Fruit fly (Drosophila melanogaster): ENCODE results near the gene CG34130.

Gene CG34130

DNA sequence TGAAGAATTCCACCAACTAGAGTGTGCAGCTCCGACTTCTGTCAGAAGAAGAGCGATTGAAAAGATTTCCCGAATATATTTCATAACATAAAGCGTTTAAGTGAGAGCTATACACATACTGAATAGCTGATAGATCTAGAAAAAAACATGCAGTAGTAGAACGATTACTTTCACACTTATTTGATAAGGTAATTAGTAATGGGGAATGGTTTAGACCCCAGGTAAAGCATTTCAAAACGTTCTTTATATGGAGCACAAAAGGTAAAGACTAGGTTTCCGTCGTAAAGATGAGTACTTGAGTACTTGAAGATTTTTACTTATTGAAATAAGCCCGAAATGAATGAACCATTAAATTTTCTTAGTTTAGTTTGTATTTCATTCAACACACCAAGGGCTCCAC, at the start of gene CG34130:
Gene CG34130, minus strand, starts transcription at position 101 of the 400 bp plus-strand sequence.
- no peak for TF ChIP-seq noc (tag; optimal IDR thresholded peaks at IDR 0.05)

- peak; percentile 4 for TF ChIP-seq noc (tag; optimal IDR thresholded peaks at IDR 0.05)
Measured at dm6 chr3R:26238945-26239344, 49.2 kb upstream of the CG34130 start.

- no peak for TF ChIP-seq noc (tag; optimal IDR thresholded peaks at IDR 0.05)
Measured at dm6 chr3R:26237496-26237895, 47.7 kb upstream of the CG34130 start.

dm6 chr3R:26235034-26235433, 45.3 kb upstream of the CG34130 start:
- TF ChIP-seq noc (tag; optimal IDR thresholded peaks at IDR 0.05), result peak; percentile 26

DNA sequence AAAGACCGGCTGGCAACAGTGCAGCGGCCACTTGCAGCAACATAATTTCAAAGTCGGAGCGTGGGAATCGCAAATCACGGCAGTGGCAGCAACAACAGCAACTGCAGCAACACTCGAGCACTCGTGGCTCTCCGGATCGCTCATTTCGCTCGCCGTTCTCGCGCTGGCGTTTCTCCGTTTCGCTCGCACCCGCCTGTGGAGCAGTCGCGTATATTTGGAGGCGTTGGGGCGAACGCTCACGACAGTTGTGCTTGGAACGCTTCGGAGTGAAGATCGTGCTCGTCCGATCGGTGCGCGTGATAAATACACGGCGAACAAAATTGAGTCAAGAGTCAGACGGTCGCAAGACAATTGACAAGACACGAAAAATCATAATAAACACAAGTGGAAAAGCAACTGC, 40.2 kb upstream of the CG34130 start, which contains the start of gene CG12290:
Gene CG12290, plus strand, starts transcription at position 233 of the 400 bp plus-strand sequence.
- peak; percentile 4 for TF ChIP-seq noc (tag; optimal IDR thresholded peaks at IDR 0.05)

- peak; percentile 72 for TF ChIP-seq noc (tag; optimal IDR thresholded peaks at IDR 0.05)
Measured at dm6 chr3R:26228026-26228635, 38.4 kb upstream of the CG34130 start.

- no peak for TF ChIP-seq noc (tag; optimal IDR thresholded peaks at IDR 0.05)
Measured at dm6 chr3R:26226506-26227277, 36.9 kb upstream of the CG34130 start.

- TF ChIP-seq noc (tag; optimal IDR thresholded peaks at IDR 0.05), result no peak
Measured at dm6 chr3R:26222123-26222651, 32.4 kb upstream of the CG34130 start.

DNA sequence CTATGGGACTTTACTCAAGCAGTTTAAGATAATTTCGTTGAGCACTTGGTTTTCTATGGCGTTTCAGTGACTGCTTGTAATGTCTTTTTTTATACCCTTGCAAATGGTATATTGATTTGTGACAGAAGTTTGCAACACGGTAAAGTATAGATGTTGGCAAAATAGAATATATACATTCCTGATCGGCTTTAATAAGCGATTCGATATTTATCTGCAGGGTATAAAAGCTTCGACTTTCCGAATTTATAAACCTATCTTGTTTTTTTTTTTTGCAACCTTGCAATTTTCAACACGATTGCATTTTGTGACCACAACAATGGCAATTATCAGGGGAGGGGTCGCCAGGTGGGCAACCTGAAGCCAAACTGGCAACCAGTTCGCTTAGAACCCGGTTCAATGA, 24.5 kb upstream of the CG34130 start:
- TF ChIP-seq noc (tag; optimal IDR thresholded peaks at IDR 0.05), result no peak

DNA sequence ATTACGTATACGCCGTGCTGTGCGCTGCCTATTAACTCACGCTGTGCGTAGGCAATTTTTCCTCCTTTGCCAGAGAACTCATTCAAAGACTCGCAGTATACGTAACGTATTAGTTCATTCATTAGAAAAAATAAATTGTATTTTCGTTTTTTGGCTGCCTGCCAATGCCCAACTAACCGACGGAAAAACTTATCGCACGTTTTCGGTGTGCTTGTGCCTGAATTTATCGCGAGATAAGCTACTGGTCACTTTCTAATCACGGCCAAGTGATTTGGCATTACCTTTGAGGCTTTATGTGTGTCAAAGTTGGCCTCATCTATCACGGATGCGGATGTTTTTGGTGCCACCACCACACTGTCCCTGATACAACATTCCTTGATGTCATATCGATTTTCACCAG, 23.2 kb upstream of the CG34130 start:
- TF ChIP-seq noc (tag; optimal IDR thresholded peaks at IDR 0.05), result no peak

DNA sequence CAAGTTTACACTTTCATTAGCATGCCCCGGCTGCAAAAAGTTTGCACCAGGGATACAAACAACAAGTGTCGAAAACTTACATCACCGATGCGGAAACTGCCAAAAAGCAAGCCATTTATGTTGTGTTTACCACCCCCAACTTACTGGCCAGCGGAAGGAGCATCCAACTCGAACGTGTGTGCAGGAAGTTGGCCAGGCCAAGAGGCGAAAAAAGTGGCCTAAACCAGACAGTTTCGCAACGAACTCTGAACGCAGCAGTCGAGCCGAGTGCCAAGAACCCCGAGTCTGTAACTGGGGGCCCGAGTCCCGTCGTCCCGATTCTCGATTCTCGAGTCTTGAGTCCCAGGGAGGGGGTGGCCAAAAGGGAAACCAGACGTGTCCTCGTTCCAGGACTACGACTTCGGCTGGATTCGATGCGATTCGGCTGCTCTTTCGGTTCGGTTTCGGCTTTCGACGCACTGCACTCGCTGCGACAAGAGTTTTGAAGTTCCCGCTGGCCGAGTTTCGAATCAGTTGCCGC, 5.2 kb upstream of the CG34130 start:
- no peak for TF ChIP-seq noc (tag; optimal IDR thresholded peaks at IDR 0.05)

dm6 chr3R:26192270-26192669, 2.5 kb upstream of the CG34130 start:
- TF ChIP-seq noc (tag; optimal IDR thresholded peaks at IDR 0.05), result no peak

- TF ChIP-seq noc (tag; optimal IDR thresholded peaks at IDR 0.05), result no peak
Measured at dm6 chr3R:26191105-26191504, 1.3 kb upstream of the CG34130 start, which contains the start of gene CG34129. Gene CG34129, minus strand, starts transcription at chr3R:26191205.

dm6 chr3R:26188708-26189107, 1.1 kb downstream of the CG34130 start, which contains the start of gene CG6073:
Gene CG6073, minus strand, starts transcription at chr3R:26188807.
- no peak for TF ChIP-seq noc (tag; optimal IDR thresholded peaks at IDR 0.05)

dm6 chr3R:26185201-26185688, 4.5 kb downstream of the CG34130 start, which contains the start of gene CG31086:
Gene CG31086, plus strand, starts transcription at chr3R:26185251.
- TF ChIP-seq noc (tag; optimal IDR thresholded peaks at IDR 0.05), result peak; percentile 85

dm6 chr3R:26181991-26182390, 7.8 kb downstream of the CG34130 start:
- TF ChIP-seq noc (tag; optimal IDR thresholded peaks at IDR 0.05), result no peak
